Fruit fly (Drosophila melanogaster) whole organism, embryonic: ENCODE measurements around the gene CG13482.
A peak's percentile ranks its signal among the peaks of the same experiment; 100 is the strongest.

ENCODE experiments used
- Abd-B ChIP-seq: fragments of 200-800 bp; sonication (Bioruptor generic); optimal IDR thresholded peaks from 2 replicates; lab custom pipeline; 2018; ENCODE audit warnings: missing biosample characterization, mild to moderate bottlenecking, missing genetic modification characterization, moderate library complexity
- Aef1 ChIP-seq: fragments of 200-800 bp; sonication (Bioruptor generic); IDR thresholded peaks from 3 replicates; pipeline ENCODE4 v1.3.6; 2022; ENCODE audit warnings: missing biosample characterization, missing genetic modification characterization
- CG10274 ChIP-seq: fragments of 200-800 bp; sonication (Bioruptor generic); optimal IDR thresholded peaks from 3 replicates; lab custom pipeline; 2017; ENCODE audit warnings: missing biosample characterization, mild to moderate bottlenecking, missing genetic modification characterization
- CG11247 ChIP-seq: fragments of 200-800 bp; sonication (Bioruptor generic); IDR thresholded peaks from 2 replicates; pipeline ENCODE4 v1.3.6; 2022; ENCODE audit warnings: missing biosample characterization, missing genetic modification characterization
- CG12744 ChIP-seq: fragments of 200-800 bp; sonication (Bioruptor generic); optimal IDR thresholded peaks from 2 replicates; lab custom pipeline; 2016; ENCODE audit warnings: missing biosample characterization, missing genetic modification characterization
- CG13123 ChIP-seq: fragments of 200-800 bp; sonication (Bioruptor generic); optimal IDR thresholded peaks from 2 replicates; lab custom pipeline; 2016; ENCODE audit warnings: missing biosample characterization, missing genetic modification characterization
- CG13775 ChIP-seq: fragments of 200-800 bp; sonication (Bioruptor generic); optimal IDR thresholded peaks from 3 replicates; lab custom pipeline; 2017; ENCODE audit warnings: missing biosample characterization, mild to moderate bottlenecking, missing genetic modification characterization
- CG13894 ChIP-seq: fragments of 200-800 bp; sonication (Bioruptor generic); optimal IDR thresholded peaks from 3 replicates; lab custom pipeline; 2018; ENCODE audit warnings: missing biosample characterization, mild to moderate bottlenecking, missing genetic modification characterization, moderate library complexity
- CG2129 ChIP-seq: fragments of 200-800 bp; sonication (Bioruptor generic); IDR thresholded peaks from 2 replicates; pipeline ENCODE4 v1.3.6; 2022; ENCODE audit warnings: missing biosample characterization, missing genetic modification characterization; ENCODE audit not compliant: partially characterized antibody
- CG30431 ChIP-seq: fragments of 200-800 bp; sonication (Bioruptor generic); optimal IDR thresholded peaks from 2 replicates; lab custom pipeline; 2017; ENCODE audit warnings: missing biosample characterization, missing genetic modification characterization
- CG3407 ChIP-seq: fragments of 200-800 bp; sonication (Bioruptor generic); optimal IDR thresholded peaks from 2 replicates; lab custom pipeline; 2018; ENCODE audit warnings: missing biosample characterization, mild to moderate bottlenecking, missing genetic modification characterization
- CG34224 ChIP-seq: fragments of 200-800 bp; sonication (Bioruptor generic); IDR thresholded peaks from 3 replicates; pipeline ENCODE4 v1.3.6; 2022; ENCODE audit warnings: missing biosample characterization, missing genetic modification characterization; ENCODE audit not compliant: partially characterized antibody
- CG4328 ChIP-seq: fragments of 200-800 bp; sonication (Bioruptor generic); optimal IDR thresholded peaks from 3 replicates; lab custom pipeline; 2017; ENCODE audit warnings: missing biosample characterization, missing genetic modification reagents, missing genetic modification characterization
- CG7963 ChIP-seq: fragments of 200-800 bp; sonication (Bioruptor generic); IDR thresholded peaks from 3 replicates; pipeline ENCODE4 v1.3.6; 2022; ENCODE audit warnings: missing biosample characterization, missing genetic modification characterization; ENCODE audit not compliant: partially characterized antibody
- CG7987 ChIP-seq: fragments of 200-800 bp; sonication (Bioruptor generic); optimal IDR thresholded peaks from 2 replicates; lab custom pipeline; 2018; ENCODE audit warnings: missing biosample characterization, mild to moderate bottlenecking, missing genetic modification characterization, moderate library complexity
- CG8281 ChIP-seq: fragments of 200-800 bp; sonication (Bioruptor generic); optimal IDR thresholded peaks from 2 replicates; lab custom pipeline; 2018; ENCODE audit warnings: missing biosample characterization, mild to moderate bottlenecking, missing genetic modification characterization, moderate library complexity
- CG8765 ChIP-seq: fragments of 200-800 bp; sonication (Bioruptor generic); IDR thresholded peaks from 2 replicates; pipeline ENCODE4 v1.3.6; 2022; ENCODE audit warnings: missing biosample characterization, missing genetic modification characterization
- Dll ChIP-seq: fragments of 200-800 bp; sonication (Bioruptor generic); IDR thresholded peaks from 4 replicates; pipeline ENCODE4 v1.3.6; 2022; ENCODE audit warnings: missing biosample characterization, missing genetic modification characterization; ENCODE audit not compliant: partially characterized antibody
- ERR ChIP-seq: fragments of 200-800 bp; sonication (Bioruptor generic); optimal IDR thresholded peaks from 2 replicates; lab custom pipeline; 2016; ENCODE audit warnings: missing biosample characterization, missing genetic modification characterization
- Ets65A ChIP-seq: fragments of 200-800 bp; sonication (Bioruptor generic); peaks from one replicate; lab custom pipeline; 2016; ENCODE audit warnings: missing biosample characterization, missing genetic modification characterization
- Ets97D ChIP-seq: fragments of 200-800 bp; sonication (Bioruptor generic); optimal IDR thresholded peaks from 3 replicates; lab custom pipeline; 2016; ENCODE audit warnings: missing biosample characterization, missing genetic modification characterization
- H15 ChIP-seq: fragments of 200-800 bp; sonication (Bioruptor generic); IDR thresholded peaks from 3 replicates; pipeline ENCODE4 v1.3.6; 2022; ENCODE audit warnings: missing biosample characterization, missing genetic modification characterization
- Hr39 ChIP-seq: fragments of >200 bp; optimal IDR thresholded peaks from 2 replicates; lab custom pipeline; 2017
- MTF-1 ChIP-seq: fragments of 200-800 bp; sonication (Bioruptor generic); optimal IDR thresholded peaks from 2 replicates; lab custom pipeline; 2018; ENCODE audit warnings: missing biosample characterization, mild to moderate bottlenecking, missing genetic modification characterization, borderline replicate concordance
- Nf-YC ChIP-seq: fragments of 200-800 bp; optimal IDR thresholded peaks from 3 replicates; lab custom pipeline; 2019; ENCODE audit warnings: missing biosample characterization, mild to moderate bottlenecking, missing genetic modification characterization, moderate library complexity
- Rx ChIP-seq: fragments of 200-800 bp; sonication (Bioruptor generic); IDR thresholded peaks from 2 replicates; pipeline ENCODE4 v1.3.6; 2022; ENCODE audit warnings: missing biosample characterization, missing genetic modification characterization
- Six4 ChIP-seq: fragments of 200-800 bp; sonication (Bioruptor generic); optimal IDR thresholded peaks from 2 replicates; lab custom pipeline; 2016; ENCODE audit warnings: missing biosample characterization, missing genetic modification characterization
- Sox102F ChIP-seq: fragments of 200-800 bp; sonication (Bioruptor generic); optimal IDR thresholded peaks from 2 replicates; lab custom pipeline; 2018; ENCODE audit warnings: missing biosample characterization, mild to moderate bottlenecking, missing genetic modification characterization, moderate library complexity
- Xrp1 ChIP-seq: fragments of 200-800 bp; sonication (Bioruptor generic); IDR thresholded peaks from 2 replicates; pipeline ENCODE4 v1.3.6; 2022; ENCODE audit warnings: missing biosample characterization, missing genetic modification characterization
- bsh ChIP-seq, 2 experiments: fragments of 200-800 bp; sonication (Bioruptor generic); optimal IDR thresholded peaks; 2 replicates each; lab custom pipeline; 2017 to 2018; ENCODE audit warnings: mild to moderate bottlenecking in 2 of 2, missing biosample characterization in 2 of 2, missing genetic modification characterization in 2 of 2, moderate library complexity in 1 of 2
- cwo ChIP-seq: fragments of 200-800 bp; sonication (Bioruptor generic); optimal IDR thresholded peaks from 3 replicates; lab custom pipeline; 2017; ENCODE audit warnings: missing biosample characterization, missing genetic modification characterization, mild to moderate bottlenecking, moderate library complexity, missing genetic modification reagents
- dati ChIP-seq: fragments of 200-800 bp; sonication (Bioruptor generic); IDR thresholded peaks from 2 replicates; pipeline ENCODE4 v1.3.6; 2022; ENCODE audit warnings: missing biosample characterization, missing genetic modification characterization
- esg ChIP-seq: fragments of 200-800 bp; sonication (Bioruptor generic); conservative IDR thresholded peaks from 2 replicates; pipeline ENCODE4 v1.3.6; 2022; ENCODE audit warnings: missing biosample characterization, missing genetic modification characterization
- gfzf ChIP-seq: fragments of 200-800 bp; sonication (Bioruptor generic); optimal IDR thresholded peaks from 2 replicates; lab custom pipeline; 2016; ENCODE audit warnings: missing biosample characterization, mild to moderate bottlenecking, missing genetic modification characterization, moderate library complexity
- gt ChIP-seq: fragments of 200-800 bp; sonication (Bioruptor generic); IDR thresholded peaks from 2 replicates; pipeline ENCODE4 v1.3.6; 2022; ENCODE audit warnings: missing biosample characterization, missing genetic modification characterization
- ham ChIP-seq: fragments of 200-800 bp; sonication (Bioruptor generic); IDR thresholded peaks from 2 replicates; pipeline ENCODE4 v1.3.6; 2022; ENCODE audit warnings: missing biosample characterization, missing genetic modification characterization
- hbn ChIP-seq: fragments of 200-800 bp; sonication (Bioruptor generic); IDR thresholded peaks from 2 replicates; pipeline ENCODE4 v1.3.6; 2022; ENCODE audit warnings: missing biosample characterization, missing genetic modification characterization; ENCODE audit not compliant: partially characterized antibody
- hkb ChIP-seq, 2 experiments: fragments of 200-800 bp in 1 of 2; fragments of >200 bp in 1 of 2; sonication (Bioruptor generic) in 1 of 2; IDR thresholded peaks in 1 of 2; optimal IDR thresholded peaks in 1 of 2; 2 replicates each; pipeline versions ENCODE4 v1.3.6 to Lab custom; 2017 to 2022; ENCODE audit warnings: missing biosample characterization in 1 of 2, missing genetic modification characterization in 1 of 2
- hth ChIP-seq: fragments of >200 bp; optimal IDR thresholded peaks from 2 replicates; lab custom pipeline; 2017; ENCODE audit warnings: inconsistent platforms
- ind ChIP-seq: fragments of 200-800 bp; sonication (Bioruptor generic); optimal IDR thresholded peaks from 3 replicates; lab custom pipeline; 2016; ENCODE audit warnings: missing biosample characterization, missing genetic modification characterization
- inv ChIP-seq: fragments of 200-800 bp; sonication (Bioruptor generic); IDR thresholded peaks from 2 replicates; pipeline ENCODE4 v1.3.6; 2022; ENCODE audit warnings: missing biosample characterization, missing genetic modification characterization; ENCODE audit not compliant: partially characterized antibody
- nom ChIP-seq: fragments of 200-800 bp; sonication (Bioruptor generic); optimal IDR thresholded peaks from 2 replicates; lab custom pipeline; 2017; ENCODE audit warnings: missing biosample characterization, missing genetic modification characterization, mild to moderate bottlenecking, moderate library complexity, missing genetic modification reagents
- onecut ChIP-seq: fragments of 200-800 bp; sonication (Bioruptor generic); IDR thresholded peaks from 2 replicates; pipeline ENCODE4 v1.3.6; 2022; ENCODE audit warnings: missing biosample characterization, missing genetic modification characterization
- psq ChIP-seq: fragments of 200-800 bp; sonication (Bioruptor generic); optimal IDR thresholded peaks from 2 replicates; lab custom pipeline; 2017; ENCODE audit warnings: missing biosample characterization, missing genetic modification characterization
- slp2 ChIP-seq: fragments of 200-800 bp; sonication (Bioruptor generic); optimal IDR thresholded peaks from 2 replicates; lab custom pipeline; 2016; ENCODE audit warnings: missing biosample characterization, missing genetic modification characterization
- stc ChIP-seq: fragments of 200-800 bp; sonication (Bioruptor generic); IDR thresholded peaks from 2 replicates; pipeline ENCODE4 v1.3.6; 2022; ENCODE audit warnings: missing biosample characterization, missing genetic modification characterization
- usp ChIP-seq: fragments of >200 bp; optimal IDR thresholded peaks from 2 replicates; lab custom pipeline; 2017; ENCODE audit warnings: missing biosample characterization, missing genetic modification characterization
- vfl ChIP-seq: fragments of 200-800 bp; sonication (Bioruptor generic); optimal IDR thresholded peaks from 2 replicates; lab custom pipeline; 2016; ENCODE audit warnings: missing biosample characterization, missing genetic modification characterization
- wdn ChIP-seq: fragments of 200-800 bp; sonication (Bioruptor generic); IDR thresholded peaks from 2 replicates; pipeline ENCODE4 v1.3.6; 2022; ENCODE audit warnings: missing biosample characterization, missing genetic modification characterization
- z ChIP-seq: fragments of 200-800 bp; sonication (Bioruptor generic); IDR thresholded peaks from 3 replicates; pipeline ENCODE4 v1.3.6; 2022; ENCODE audit warnings: missing biosample characterization, missing genetic modification characterization

The CG13482 gene

dm6 chr3L:14354285-14355092, 25.3 kb downstream of the CG13482 start (continued):
- no peak for TF ChIP-seq CG2129
- TF ChIP-seq ind (GFP tag; lab: Kevin White, UChicago), result no peak
- no peak for TF ChIP-seq Hr39
- no peak for TF ChIP-seq nom
- no peak for TF ChIP-seq ERR (GFP tag; lab: Kevin White, UChicago)
- TF ChIP-seq MTF-1 (GFP tag; lab: Kevin White, UChicago), result peak; percentile 26
- no peak for TF ChIP-seq CG4328 (GFP tag; lab: Kevin White, UChicago)
- no peak for TF ChIP-seq stc
- TF ChIP-seq CG13123 (GFP tag; lab: Kevin White, UChicago), result no peak
- no peak for TF ChIP-seq CG10274
- TF ChIP-seq CG8765 (GFP tag; lab: Robert Waterston, UW), result no peak
- TF ChIP-seq CG11247, result no peak
- no peak for TF ChIP-seq hkb (optimal IDR thresholded peaks at IDR 0.05; lab: Kevin White, UChicago)
- TF ChIP-seq hkb (GFP tag; IDR thresholded peaks at IDR 0.05; lab: Robert Waterston, UW), result no peak
- peak in 1 of 2 experiments; percentile 24 for TF ChIP-seq bsh (GFP tag; optimal IDR thresholded peaks at IDR 0.05; lab: Kevin White, UChicago)
- no peak for TF ChIP-seq Aef1
- TF ChIP-seq dati (GFP tag; lab: Robert Waterston, UW), result no peak
- TF ChIP-seq vfl, result no peak
- TF ChIP-seq ham, result no peak
- TF ChIP-seq Dll, result no peak
- no peak for TF ChIP-seq Ets97D
- no peak for TF ChIP-seq CG12744 (GFP tag; lab: Kevin White, UChicago)
- TF ChIP-seq CG3407, result peak; percentile 39
- TF ChIP-seq CG7963, result no peak
- no peak for TF ChIP-seq Six4 (GFP tag; lab: Kevin White, UChicago)
- TF ChIP-seq gfzf (GFP tag; lab: Kevin White, UChicago), result no peak
- no peak for TF ChIP-seq usp (GFP tag; lab: Kevin White, UChicago)
- TF ChIP-seq CG13775 (GFP tag; lab: Kevin White, UChicago), result no peak
- TF ChIP-seq Sox102F, result peak; percentile 9
- no peak for TF ChIP-seq inv (GFP tag; lab: Robert Waterston, UW)
- TF ChIP-seq Nf-YC, result no peak
- no peak for TF ChIP-seq wdn (GFP tag; lab: Robert Waterston, UW)
- no peak for TF ChIP-seq CG8281
- no peak for TF ChIP-seq H15 (GFP tag; lab: Robert Waterston, UW)
- peak; percentile 66 for TF ChIP-seq CG13894 (tag; lab: Kevin White, UChicago)
- TF ChIP-seq CG30431 (GFP tag; lab: Kevin White, UChicago), result no peak
- TF ChIP-seq hth, result no peak
- TF ChIP-seq psq, result no peak
- TF ChIP-seq Xrp1 (GFP tag; lab: Robert Waterston, UW), result no peak; the same call in 1 of the 2 replicates
- no peak for TF ChIP-seq CG7987
- no peak for TF ChIP-seq esg (GFP tag; lab: Robert Waterston, UW)
- no peak for TF ChIP-seq hbn (GFP tag; lab: Robert Waterston, UW)
- peak; percentile 88 for TF ChIP-seq Ets65A (GFP tag; lab: Kevin White, UChicago)
- no peak for TF ChIP-seq z
- peak; percentile 5 for TF ChIP-seq cwo (GFP tag; lab: Kevin White, UChicago)
- no peak for TF ChIP-seq gt (GFP tag; lab: Robert Waterston, UW)
- no peak for TF ChIP-seq slp2 (GFP tag; lab: Kevin White, UChicago)
- no peak for TF ChIP-seq CG34224 (GFP tag; lab: Robert Waterston, UW)
- TF ChIP-seq onecut (GFP tag; lab: Robert Waterston, UW), result no peak
- no peak for TF ChIP-seq Rx
- TF ChIP-seq Abd-B (GFP tag; lab: Kevin White, UChicago), result no peak
